Worm (Caenorhabditis elegans) whole organism, mixed stage, embryonic: ENCODE measurements around the gene fzy-1.

Source experiments
- ceh-83 ChIP-seq: fragments of 200-800 bp; sonication (Bioruptor generic); optimal IDR thresholded peaks from 2 replicates; lab custom pipeline; 2018; ENCODE audit warnings: mild to moderate bottlenecking, missing genetic modification characterization, missing compliant biosample characterization
- elt-3 ChIP-seq: fragments of 150-350 bp; optimal IDR thresholded peaks from 2 replicates; lab custom pipeline; 2014; ENCODE audit warnings: missing biosample characterization, missing genetic modification characterization
- lin-13 ChIP-seq: fragments of 150-350 bp; optimal IDR thresholded peaks from 2 replicates; lab custom pipeline; 2014; ENCODE audit warnings: missing biosample characterization, missing genetic modification characterization
- nhr-237 ChIP-seq: fragments of 150-350 bp; optimal IDR thresholded peaks from 2 replicates; lab custom pipeline; 2014; ENCODE audit warnings: missing biosample characterization, missing genetic modification characterization
- nhr-28 ChIP-seq: fragments of 150-350 bp; optimal IDR thresholded peaks from 2 replicates; lab custom pipeline; 2014; ENCODE audit warnings: missing biosample characterization, missing genetic modification characterization
- pha-4 ChIP-seq: fragments of 150-350 bp; optimal IDR thresholded peaks from 2 replicates; lab custom pipeline; 2018; ENCODE audit warnings: missing biosample characterization, missing genetic modification reagents, missing genetic modification characterization
- sem-2 ChIP-seq: fragments of 200-800 bp; sonication (Bioruptor generic); optimal IDR thresholded peaks from 2 replicates; lab custom pipeline; 2018; ENCODE audit warnings: mild to moderate bottlenecking, missing genetic modification characterization, missing compliant biosample characterization
- unc-62 ChIP-seq: fragments of 150-350 bp; optimal IDR thresholded peaks from 2 replicates; lab custom pipeline; 2014; ENCODE audit warnings: missing biosample characterization, missing genetic modification reagents, missing genetic modification characterization

ce11 chrII:5465729-5466408, 34.7 kb upstream of the fzy-1 start, which contains the start of gene clr-1:
- TF ChIP-seq elt-3 (tag; lab: Kevin White, UChicago) (no peak), nhr-28 (tag; lab: Kevin White, UChicago) (no peak), pha-4 (tag; lab: Kevin White, UChicago) (no peak), lin-13 (tag; lab: Kevin White, UChicago) (no peak), unc-62 (no peak), ceh-83 (GFP tag; lab: Kevin White, UChicago) (no peak), sem-2 (GFP tag; lab: Kevin White, UChicago) (no peak), nhr-237 (tag; lab: Kevin White, UChicago) (no peak)
